Worm (Caenorhabditis elegans) whole organism, L3 larva: ENCODE results near the gene hira-1.

ENCODE experiments used
- ama-1 ChIP-seq: fragments of 150-350 bp; optimal IDR thresholded peaks from 2 replicates; lab custom pipeline; 2018
- ceh-16 ChIP-seq: sonication (generic microtip); optimal IDR thresholded peaks from 2 replicates; lab custom pipeline; 2017; ENCODE audit warnings: missing biosample characterization, missing genetic modification characterization
- ceh-28 ChIP-seq: fragments of 150-350 bp; optimal IDR thresholded peaks from 2 replicates; lab custom pipeline; 2014; ENCODE audit warnings: missing biosample characterization, missing genetic modification reagents, missing genetic modification characterization
- ceh-82 ChIP-seq: fragments of 150-350 bp; optimal IDR thresholded peaks from 2 replicates; lab custom pipeline; 2014; ENCODE audit warnings: missing biosample characterization, missing genetic modification characterization
- daf-12 ChIP-seq: fragments of 150-350 bp; optimal IDR thresholded peaks from 2 replicates; lab custom pipeline; 2014; ENCODE audit warnings: missing biosample characterization, missing genetic modification reagents, missing genetic modification characterization
- egl-27 ChIP-seq: sonication (generic microtip); optimal IDR thresholded peaks from 4 replicates; lab custom pipeline; 2017; ENCODE audit warnings: missing biosample characterization, missing genetic modification reagents, missing genetic modification characterization
- egl-5 ChIP-seq: fragments of 150-350 bp; optimal IDR thresholded peaks from 2 replicates; lab custom pipeline; 2017; ENCODE audit warnings: missing biosample characterization, missing genetic modification reagents, missing genetic modification characterization, inconsistent platforms
- elt-1 ChIP-seq: fragments of 150-350 bp; optimal IDR thresholded peaks from 2 replicates; lab custom pipeline; 2014; ENCODE audit warnings: missing biosample characterization, missing genetic modification characterization
- elt-2 ChIP-seq: sonication (generic microtip); optimal IDR thresholded peaks from 2 replicates; lab custom pipeline; 2016; ENCODE audit warnings: missing genetic modification reagents, mild to moderate bottlenecking, missing genetic modification characterization, missing compliant biosample characterization
- elt-3 ChIP-seq, 3 experiments: fragments of 150-350 bp in 1 of 3; sonication (generic microtip) in 2 of 3; optimal IDR thresholded peaks; 2 replicates in 2 of 3; 4 replicates in 1 of 3; lab custom pipeline; 2014 to 2017; ENCODE audit warnings: missing biosample characterization in 3 of 3, missing genetic modification characterization in 3 of 3
- fkh-10 ChIP-seq: sonication (generic microtip); optimal IDR thresholded peaks from 2 replicates; lab custom pipeline; 2017; ENCODE audit warnings: missing biosample characterization, missing genetic modification reagents, missing genetic modification characterization
- fkh-2 ChIP-seq: fragments of 150-350 bp; optimal IDR thresholded peaks from 2 replicates; lab custom pipeline; 2014; ENCODE audit warnings: missing biosample characterization, missing genetic modification reagents, missing genetic modification characterization
- fos-1 ChIP-seq: fragments of 150-350 bp; optimal IDR thresholded peaks from 2 replicates; lab custom pipeline; 2014; ENCODE audit warnings: missing biosample characterization, missing genetic modification characterization
- hmg-11 ChIP-seq: sonication (generic microtip); optimal IDR thresholded peaks from 2 replicates; lab custom pipeline; 2016; ENCODE audit warnings: missing genetic modification characterization, missing compliant biosample characterization
- lin-15B ChIP-seq: fragments of 150-350 bp; optimal IDR thresholded peaks from 2 replicates; lab custom pipeline; 2014; ENCODE audit warnings: missing biosample characterization, missing genetic modification characterization
- mdl-1 ChIP-seq: fragments of 150-350 bp; optimal IDR thresholded peaks from 2 replicates; lab custom pipeline; 2014; ENCODE audit warnings: missing biosample characterization, missing genetic modification characterization
- nfya-1 ChIP-seq: sonication (generic microtip); optimal IDR thresholded peaks from 2 replicates; lab custom pipeline; 2017; ENCODE audit warnings: missing genetic modification characterization, mild to moderate bottlenecking, missing compliant biosample characterization, antibody characterized with exemption, moderate library complexity; ENCODE audit not compliant: insufficient read depth
- nhr-11 ChIP-seq: fragments of 150-350 bp; optimal IDR thresholded peaks from 2 replicates; lab custom pipeline; 2014; ENCODE audit warnings: missing biosample characterization, missing genetic modification characterization
- nhr-12 ChIP-seq: fragments of 150-350 bp; optimal IDR thresholded peaks from 2 replicates; lab custom pipeline; 2014; ENCODE audit warnings: missing biosample characterization, missing genetic modification characterization
- nhr-23 ChIP-seq: fragments of 150-350 bp; optimal IDR thresholded peaks from 2 replicates; lab custom pipeline; 2014; ENCODE audit warnings: missing biosample characterization, missing genetic modification reagents, missing genetic modification characterization
- nhr-237 ChIP-seq: fragments of 150-350 bp; optimal IDR thresholded peaks from 2 replicates; lab custom pipeline; 2014; ENCODE audit warnings: missing biosample characterization, missing genetic modification characterization
- nhr-25 ChIP-seq: sonication (generic microtip); optimal IDR thresholded peaks from 2 replicates; lab custom pipeline; 2017; ENCODE audit warnings: missing biosample characterization, missing genetic modification characterization
- nhr-28 ChIP-seq: fragments of 150-350 bp; optimal IDR thresholded peaks from 2 replicates; lab custom pipeline; 2014; ENCODE audit warnings: missing biosample characterization, missing genetic modification characterization
- nhr-43 ChIP-seq: sonication (generic microtip); optimal IDR thresholded peaks from 2 replicates; lab custom pipeline; 2016; ENCODE audit warnings: mild to moderate bottlenecking, missing genetic modification characterization, missing compliant biosample characterization; ENCODE audit not compliant: poor library complexity, severe bottlenecking
- nhr-67 ChIP-seq: fragments of 150-350 bp; optimal IDR thresholded peaks from 2 replicates; lab custom pipeline; 2014; ENCODE audit warnings: missing biosample characterization, missing genetic modification characterization
- pha-4 ChIP-seq: fragments of 150-350 bp; optimal IDR thresholded peaks from 2 replicates; lab custom pipeline; 2014; ENCODE audit warnings: missing biosample characterization, missing genetic modification reagents, missing genetic modification characterization
- pqm-1 ChIP-seq: fragments of 150-350 bp; optimal IDR thresholded peaks from 2 replicates; lab custom pipeline; 2017; ENCODE audit warnings: missing biosample characterization, missing genetic modification characterization, inconsistent platforms
- sea-2 ChIP-seq: fragments of 150-350 bp; sonication (generic microtip); optimal IDR thresholded peaks from 4 replicates; lab custom pipeline; 2014; ENCODE audit warnings: missing biosample characterization, missing genetic modification reagents, missing genetic modification characterization
- skn-1 ChIP-seq: fragments of 150-350 bp; optimal IDR thresholded peaks from 2 replicates; lab custom pipeline; 2014; ENCODE audit warnings: missing biosample characterization, missing genetic modification characterization
- unc-39 ChIP-seq: sonication (generic microtip); optimal IDR thresholded peaks from 4 replicates; lab custom pipeline; 2017; ENCODE audit warnings: missing biosample characterization, missing genetic modification characterization
- unc-62 ChIP-seq: fragments of 150-350 bp; sonication (generic microtip); optimal IDR thresholded peaks from 4 replicates; lab custom pipeline; 2014; ENCODE audit warnings: missing biosample characterization, missing genetic modification reagents, missing genetic modification characterization
- zag-1 ChIP-seq: fragments of 150-350 bp; optimal IDR thresholded peaks from 2 replicates; lab custom pipeline; 2014; ENCODE audit warnings: missing biosample characterization, missing genetic modification characterization
- ztf-11 ChIP-seq: fragments of 150-350 bp; optimal IDR thresholded peaks from 2 replicates; lab custom pipeline; 2014; ENCODE audit warnings: missing biosample characterization, missing genetic modification characterization

The hira-1 gene

DNA sequence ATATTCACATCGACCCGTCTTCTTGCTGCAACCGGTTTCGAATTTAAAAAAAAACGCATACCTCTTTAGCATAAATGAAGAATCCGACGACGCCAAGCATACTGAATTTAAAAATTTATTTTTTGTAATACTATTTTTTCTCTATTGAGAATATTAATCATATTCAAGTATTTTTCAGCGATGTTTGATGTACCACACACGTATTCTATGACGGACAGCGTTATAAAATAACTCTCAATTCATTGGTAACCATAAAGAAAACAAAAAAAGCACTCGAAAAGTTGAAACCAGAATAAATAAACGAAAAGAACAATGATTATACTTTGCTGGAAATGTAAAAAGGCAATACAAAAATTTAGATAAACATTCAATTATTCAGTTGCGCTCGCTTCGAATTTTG, 31.4 kb upstream of the hira-1 start, which contains the start of gene T10F2.5:
T10F2.5 (minus strand) TSS at position 101 of the 400 bp plus-strand sequence.
- no peak for TF ChIP-seq unc-62 (GFP tag; lab: Kevin White, UChicago)
- peak; percentile 9 for TF ChIP-seq nhr-43 (tag; lab: Kevin White, UChicago)
- TF ChIP-seq nhr-23 (tag; lab: Kevin White, UChicago) = peak; percentile 0

- TF ChIP-seq unc-62 (GFP tag; lab: Kevin White, UChicago) (no peak), egl-27 (tag; lab: Kevin White, UChicago) (no peak), nhr-11 (no peak), nhr-25 (tag; lab: Kevin White, UChicago) (no peak), ama-1 (lab: Kevin White, UChicago) (no peak), nhr-23 (tag; lab: Kevin White, UChicago) (no peak), fkh-10 (GFP tag; lab: Kevin White, UChicago) (no peak), elt-2 (tag; lab: Kevin White, UChicago) (no peak), elt-3 (tag; optimal IDR thresholded peaks at IDR 0.05; lab: Kevin White, UChicago) (no peak), fos-1 (tag; lab: Kevin White, UChicago) (no peak), sea-2 (GFP tag; lab: Kevin White, UChicago) (no peak), nhr-67 (tag; lab: Kevin White, UChicago) (no peak), ceh-82 (tag; lab: Kevin White, UChicago) (no peak), unc-39 (tag; lab: Kevin White, UChicago) (no peak)
- TF ChIP-seq, all 47 proteins: peak for 0
Observed at ce11 chrIII:5160803-5161202, 30.1 kb upstream of the hira-1 start.

- TF ChIP-seq lin-15B (tag; lab: Kevin White, UChicago) (peak; percentile 37), nhr-25 (tag; lab: Kevin White, UChicago) (peak; percentile 52), pha-4 (peak; percentile 4), egl-27 (tag; lab: Kevin White, UChicago) (no peak), ama-1 (lab: Kevin White, UChicago) (peak; percentile 75), nfya-1 (peak; percentile 36), nhr-28 (tag; lab: Kevin White, UChicago) (no peak)
Observed at ce11 chrIII:5162820-5163631, 27.9 kb upstream of the hira-1 start, which contains the start of gene gars-1. gars-1 (minus strand) TSS chrIII:5163627.

DNA sequence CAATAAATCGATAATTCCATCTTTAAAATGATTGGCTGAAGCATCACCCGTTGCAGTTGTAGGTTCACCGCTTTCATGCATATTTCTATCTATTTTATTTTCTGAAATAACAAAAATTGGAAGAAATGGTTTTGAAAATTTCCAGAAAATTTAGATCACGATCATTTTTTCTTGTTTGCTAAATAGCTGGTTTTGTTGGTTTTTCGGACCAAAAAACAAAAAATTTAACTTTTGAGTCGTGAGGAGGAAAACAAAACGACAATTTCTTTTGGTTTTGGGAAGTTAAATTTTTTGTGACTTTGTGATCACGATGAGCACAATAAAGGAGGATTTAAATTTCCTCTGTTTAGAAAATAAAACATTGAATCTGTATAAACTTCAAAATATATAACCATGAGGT, 25.7 kb upstream of the hira-1 start, which contains the start of gene T10F2.2:
T10F2.2 (minus strand) TSS at position 101 of the 400 bp plus-strand sequence.
- TF ChIP-seq fkh-2 (tag; lab: Kevin White, UChicago) (no peak), egl-5 (tag; lab: Kevin White, UChicago) (no peak), egl-27 (tag; lab: Kevin White, UChicago) (no peak), pqm-1 (tag; lab: Kevin White, UChicago) (no peak), ceh-28 (tag; lab: Kevin White, UChicago) (no peak), mdl-1 (tag; lab: Kevin White, UChicago) (no peak), elt-2 (tag; lab: Kevin White, UChicago) (no peak), nhr-12 (no peak), unc-62 (GFP tag; lab: Kevin White, UChicago) (no peak), nhr-11 (no peak), lin-15B (tag; lab: Kevin White, UChicago) (no peak), zag-1 (tag; lab: Kevin White, UChicago) (no peak), skn-1 (tag; lab: Kevin White, UChicago) (no peak), nhr-237 (tag; lab: Kevin White, UChicago) (no peak), ztf-11 (tag; lab: Kevin White, UChicago) (no peak), daf-12 (no peak), elt-1 (tag; lab: Kevin White, UChicago) (no peak), ceh-16 (tag; lab: Kevin White, UChicago) (no peak), ama-1 (lab: Kevin White, UChicago) (no peak), hmg-11 (tag; lab: Kevin White, UChicago) (no peak)
- TF ChIP-seq, all 47 proteins: peak for 0
